Worm (Caenorhabditis elegans): ENCODE results near the gene C29F3.3.

ce11 chrV:15380857-15381256, 33.7 kb upstream of the C29F3.3 start, which contains the start of gene dhs-23:
- no peak for TF ChIP-seq daf-16 (GFP tag; optimal IDR thresholded peaks at IDR 0.05)
- TF ChIP-seq daf-16 (tag; optimal IDR thresholded peaks at IDR 0.05), result peak; percentile 69
- no peak for TF ChIP-seq duxl-1 (tag; optimal IDR thresholded peaks at IDR 0.05; ENCODE audit: poor library complexity)
- TF ChIP-seq Y105C5A.15 (GFP tag; IDR thresholded peaks at IDR 0.05), result no peak
- TF ChIP-seq zfp-2 (tag; optimal IDR thresholded peaks at IDR 0.05), result no peak
- peak; percentile 93 for TF ChIP-seq nhr-28 (tag; optimal IDR thresholded peaks at IDR 0.05)
- TF ChIP-seq lsy-2 (tag; optimal IDR thresholded peaks at IDR 0.05), result no peak
- TF ChIP-seq php-3 (GFP tag; IDR thresholded peaks at IDR 0.05), result no peak
- peak; percentile 81 for TF ChIP-seq nhr-77 (tag; optimal IDR thresholded peaks at IDR 0.05)
- no peak for TF ChIP-seq unc-39 (tag; optimal IDR thresholded peaks at IDR 0.05)
- TF ChIP-seq daf-12 (tag; optimal IDR thresholded peaks at IDR 0.05), result no peak
- TF ChIP-seq F49E8.2 (tag; optimal IDR thresholded peaks at IDR 0.05; ENCODE audit: borderline replicate concordance), result no peak
- TF ChIP-seq unc-130 (GFP tag; optimal IDR thresholded peaks at IDR 0.05), result no peak
- no peak for TF ChIP-seq nhr-11 (tag; optimal IDR thresholded peaks at IDR 0.05)

All from whole organism, L4 larva.